Worm (Caenorhabditis elegans) whole organism, L3 larva: ENCODE data around the gene F59A6.10.

ENCODE experiments used
- elt-2 ChIP-seq: sonication (generic microtip); optimal IDR thresholded peaks from 2 replicates; lab custom pipeline; 2016; ENCODE audit warnings: missing genetic modification reagents, mild to moderate bottlenecking, missing genetic modification characterization, missing compliant biosample characterization
- lin-15B ChIP-seq: fragments of 150-350 bp; optimal IDR thresholded peaks from 2 replicates; lab custom pipeline; 2014; ENCODE audit warnings: missing biosample characterization, missing genetic modification characterization
- mdl-1 ChIP-seq: fragments of 150-350 bp; optimal IDR thresholded peaks from 2 replicates; lab custom pipeline; 2014; ENCODE audit warnings: missing biosample characterization, missing genetic modification characterization
- nfya-1 ChIP-seq: sonication (generic microtip); optimal IDR thresholded peaks from 2 replicates; lab custom pipeline; 2017; ENCODE audit warnings: missing genetic modification characterization, mild to moderate bottlenecking, missing compliant biosample characterization, antibody characterized with exemption, moderate library complexity; ENCODE audit not compliant: insufficient read depth
- nhr-25 ChIP-seq: sonication (generic microtip); optimal IDR thresholded peaks from 2 replicates; lab custom pipeline; 2017; ENCODE audit warnings: missing biosample characterization, missing genetic modification characterization
- nhr-77 ChIP-seq: fragments of 150-350 bp; optimal IDR thresholded peaks from 2 replicates; lab custom pipeline; 2014; ENCODE audit warnings: missing biosample characterization, missing genetic modification characterization
- pha-4 ChIP-seq: fragments of 150-350 bp; optimal IDR thresholded peaks from 2 replicates; lab custom pipeline; 2014; ENCODE audit warnings: missing biosample characterization, missing genetic modification reagents, missing genetic modification characterization
- sea-2 ChIP-seq: fragments of 150-350 bp; sonication (generic microtip); optimal IDR thresholded peaks from 4 replicates; lab custom pipeline; 2014; ENCODE audit warnings: missing biosample characterization, missing genetic modification reagents, missing genetic modification characterization

DNA sequence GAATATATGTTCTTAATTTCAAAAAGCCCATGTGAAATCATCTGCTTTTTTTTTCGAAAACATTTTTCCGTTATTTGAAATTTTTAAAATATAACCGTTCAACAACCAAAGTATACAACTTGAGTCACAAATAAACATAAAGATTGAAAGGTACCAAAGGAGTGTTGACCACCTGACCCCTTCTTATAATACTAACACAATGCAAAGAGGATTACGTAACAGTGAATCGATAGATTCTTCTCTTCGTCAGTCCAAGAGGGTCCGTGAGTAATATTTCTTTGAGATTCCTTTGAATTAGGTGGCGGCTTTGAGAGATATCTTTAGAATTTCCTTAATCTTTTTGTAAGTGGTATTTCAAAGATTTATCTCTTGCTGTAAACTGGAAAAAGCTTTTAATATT, 12.4 kb downstream of the F59A6.10 start:
- TF ChIP-seq nhr-25 (tag; lab: Kevin White, UChicago) (no peak), elt-2 (no peak), pha-4 (tag; lab: Kevin White, UChicago) (no peak), sea-2 (GFP tag; lab: Kevin White, UChicago) (no peak), mdl-1 (tag; lab: Kevin White, UChicago) (no peak), nhr-77 (tag; lab: Kevin White, UChicago) (no peak), nfya-1 (tag; lab: Kevin White, UChicago) (no peak), lin-15B (tag; lab: Kevin White, UChicago) (no peak)
